Fruit fly (Drosophila melanogaster): ENCODE measurements around the gene Ost48.

Ost48 gene

DNA sequence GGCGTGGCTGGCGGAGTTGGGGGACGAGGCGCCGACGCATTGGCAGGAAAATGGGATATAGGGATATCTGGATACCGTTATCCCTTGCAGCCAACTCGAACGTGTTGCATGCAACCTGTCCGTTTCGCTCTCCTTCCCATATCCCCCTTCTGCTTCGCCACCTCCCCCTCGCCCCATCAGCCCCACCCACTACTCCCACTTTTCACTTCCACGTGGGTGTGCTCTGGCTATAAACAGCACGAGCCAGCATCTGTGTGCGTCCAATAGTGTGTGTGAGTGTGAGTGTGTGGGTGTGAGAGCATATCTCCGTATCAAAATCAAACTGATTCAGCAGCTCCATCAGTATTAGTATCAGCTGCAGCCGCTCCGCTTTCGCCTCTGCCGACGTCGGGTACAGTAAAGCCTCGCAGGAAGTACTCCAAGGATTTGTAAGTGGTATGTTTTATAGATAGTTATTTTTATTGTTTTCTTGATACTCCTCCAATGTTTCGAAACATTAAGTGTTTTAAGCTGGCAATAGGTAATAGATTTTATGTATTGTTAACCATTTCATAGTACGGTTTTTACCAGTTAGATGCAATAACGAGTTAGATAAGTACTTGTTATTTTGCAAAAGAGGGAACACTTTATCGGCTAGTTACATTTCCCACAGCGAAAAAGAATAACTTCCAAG is 39.2 kb downstream of the Ost48 start (continued):
- TF ChIP-seq gcm2 (GFP tag; optimal IDR thresholded peaks at IDR 0.05), result no peak
- no peak for TF ChIP-seq Bteb2 (GFP tag; optimal IDR thresholded peaks at IDR 0.05)
- TF ChIP-seq CG15696 (tag; optimal IDR thresholded peaks at IDR 0.05), result peak; percentile 5
- TF ChIP-seq Ravus (GFP tag; IDR thresholded peaks at IDR 0.05), result no peak
- TF ChIP-seq CG7987 (GFP tag; optimal IDR thresholded peaks at IDR 0.05), result no peak
- TF ChIP-seq hb (GFP tag; IDR thresholded peaks at IDR 0.05; ENCODE audit: partially characterized antibody), result no peak
- TF ChIP-seq bowl (GFP tag; IDR thresholded peaks at IDR 0.05), result no peak
- TF ChIP-seq CG12155 (GFP tag; optimal IDR thresholded peaks at IDR 0.05), result peak; percentile 9
- no peak for TF ChIP-seq CG31441 (GFP tag; IDR thresholded peaks at IDR 0.05)
- no peak for TF ChIP-seq kay (GFP tag; optimal IDR thresholded peaks at IDR 0.05)
- TF ChIP-seq Dfd (GFP tag; optimal IDR thresholded peaks at IDR 0.05), result no peak
- TF ChIP-seq CG3407 (GFP tag; optimal IDR thresholded peaks at IDR 0.05), result no peak
- no peak for TF ChIP-seq CG1603 (tag; optimal IDR thresholded peaks at IDR 0.05)
- no peak for TF ChIP-seq NfI (GFP tag; optimal IDR thresholded peaks at IDR 0.05)
- TF ChIP-seq twi (tag; optimal IDR thresholded peaks at IDR 0.05), result no peak
- TF ChIP-seq CG9727 (GFP tag; optimal IDR thresholded peaks at IDR 0.05), result peak; percentile 26
- TF ChIP-seq shn (GFP tag; optimal IDR thresholded peaks at IDR 0.05), result no peak
- no peak for TF ChIP-seq Hr3 (GFP tag; optimal IDR thresholded peaks at IDR 0.05)
- TF ChIP-seq sima (GFP tag; optimal IDR thresholded peaks at IDR 0.05), result no peak
- TF ChIP-seq Dip2 (GFP tag; IDR thresholded peaks at IDR 0.05), result no peak
- TF ChIP-seq tna (GFP tag; IDR thresholded peaks at IDR 0.05; ENCODE audit: partially characterized antibody), result no peak
- TF ChIP-seq CG9876 (GFP tag; optimal IDR thresholded peaks at IDR 0.05), result no peak
- TF ChIP-seq ab (GFP tag; optimal IDR thresholded peaks at IDR 0.05), result no peak
- TF ChIP-seq Abd-B (GFP tag; optimal IDR thresholded peaks at IDR 0.05), result peak; percentile 47
- no peak for TF ChIP-seq zf30C (GFP tag; optimal IDR thresholded peaks at IDR 0.05)
- no peak for TF ChIP-seq zfh1 (GFP tag; IDR thresholded peaks at IDR 0.05)
- TF ChIP-seq CG2120 (GFP tag; optimal IDR thresholded peaks at IDR 0.05), result no peak
- no peak for TF ChIP-seq ato (GFP tag; IDR thresholded peaks at IDR 0.05; ENCODE audit: partially characterized antibody)
- no peak for TF ChIP-seq bigmax (GFP tag; optimal IDR thresholded peaks at IDR 0.05)
- TF ChIP-seq emc (GFP tag; optimal IDR thresholded peaks at IDR 0.05), result no peak
- no peak for TF ChIP-seq Mes4 (GFP tag; optimal IDR thresholded peaks at IDR 0.05)
- TF ChIP-seq CG9215 (GFP tag; IDR thresholded peaks at IDR 0.05), result no peak
- TF ChIP-seq tap (tag; optimal IDR thresholded peaks at IDR 0.05), result peak; percentile 69
- TF ChIP-seq B-H1 (GFP tag; IDR thresholded peaks at IDR 0.05), result no peak
- peak; percentile 49 for TF ChIP-seq nau (GFP tag; optimal IDR thresholded peaks at IDR 0.05)
- no peak for TF ChIP-seq CG9817 (tag; optimal IDR thresholded peaks at IDR 0.05)
- TF ChIP-seq slou (GFP tag; optimal IDR thresholded peaks at IDR 0.05), result no peak
- TF ChIP-seq CG12744 (GFP tag; optimal IDR thresholded peaks at IDR 0.05), result no peak
- TF ChIP-seq CG13775 (GFP tag; optimal IDR thresholded peaks at IDR 0.05), result no peak
- TF ChIP-seq CG18011 (GFP tag; optimal IDR thresholded peaks at IDR 0.05), result no peak
- TF ChIP-seq CG11456 (GFP tag; IDR thresholded peaks at IDR 0.05), result no peak
- peak; percentile 20 for TF ChIP-seq CG10274 (GFP tag; optimal IDR thresholded peaks at IDR 0.05)
- TF ChIP-seq ind (GFP tag; optimal IDR thresholded peaks at IDR 0.05), result peak; percentile 49
- no peak for TF ChIP-seq hth (optimal IDR thresholded peaks at IDR 0.05)
- no peak for TF ChIP-seq CG4854 (GFP tag; optimal IDR thresholded peaks at IDR 0.05)
- TF ChIP-seq CG11247 (GFP tag; IDR thresholded peaks at IDR 0.05), result no peak
- TF ChIP-seq PHDP (tag; optimal IDR thresholded peaks at IDR 0.05), result no peak
- TF ChIP-seq CG12942 (GFP tag; optimal IDR thresholded peaks at IDR 0.05), result no peak
- no peak for TF ChIP-seq Kr (GFP tag; optimal IDR thresholded peaks at IDR 0.05)
- no peak for TF ChIP-seq CG13123 (GFP tag; optimal IDR thresholded peaks at IDR 0.05)
- no peak for TF ChIP-seq CG12659 (GFP tag; optimal IDR thresholded peaks at IDR 0.05)
